Fruit fly (Drosophila melanogaster) whole organism, wandering third instar larva: ENCODE measurements around the gene CG2964.

Experiments used
- Abd-B ChIP-seq: fragments of >200 bp; optimal IDR thresholded peaks from 2 replicates; lab custom pipeline; 2017; ENCODE audit warnings: missing biosample characterization, missing genetic modification characterization
- CG9705 ChIP-seq: fragments of 200-800 bp; sonication (Bioruptor generic); optimal IDR thresholded peaks from 2 replicates; lab custom pipeline; 2018; ENCODE audit warnings: missing biosample characterization, mild to moderate bottlenecking, missing genetic modification characterization
- CrebA ChIP-seq: fragments of 200-800 bp; sonication (Bioruptor generic); optimal IDR thresholded peaks from 2 replicates; lab custom pipeline; 2016; ENCODE audit warnings: missing biosample characterization, mild to moderate bottlenecking, missing genetic modification characterization, borderline replicate concordance
- Dfd ChIP-seq: fragments of >200 bp; optimal IDR thresholded peaks from 2 replicates; lab custom pipeline; 2017; ENCODE audit warnings: missing biosample characterization, missing genetic modification characterization
- Dif ChIP-seq: fragments of 200-275, 200-300 bp; sonication (Bioruptor generic); optimal IDR thresholded peaks from 2 replicates; lab custom pipeline; 2018; ENCODE audit warnings: missing biosample characterization, missing genetic modification characterization; ENCODE audit not compliant: partially characterized antibody
- GATAd ChIP-seq: sonication (Bioruptor generic); optimal IDR thresholded peaks from 2 replicates; lab custom pipeline; 2016; ENCODE audit warnings: missing biosample characterization, missing genetic modification characterization
- HLH106 ChIP-seq: fragments of 200-800 bp; optimal IDR thresholded peaks from 3 replicates; lab custom pipeline; 2019; ENCODE audit warnings: missing biosample characterization, mild to moderate bottlenecking, missing genetic modification characterization, moderate library complexity
- Hnf4 ChIP-seq: fragments of 200-800 bp; sonication (Bioruptor generic); optimal IDR thresholded peaks from 2 replicates; lab custom pipeline; 2016; ENCODE audit warnings: missing biosample characterization, mild to moderate bottlenecking, missing genetic modification characterization
- Hr78 ChIP-seq: fragments of >200 bp; optimal IDR thresholded peaks from 2 replicates; lab custom pipeline; 2017; ENCODE audit warnings: missing biosample characterization, missing genetic modification characterization
- Hr83 ChIP-seq: fragments of 200-300 bp; sonication (Bioruptor generic); optimal IDR thresholded peaks from 2 replicates; lab custom pipeline; 2016; ENCODE audit warnings: missing biosample characterization, mild to moderate bottlenecking, missing genetic modification characterization, moderate library complexity; ENCODE audit not compliant: poor library complexity, severe bottlenecking
- Jra ChIP-seq: sonication (Bioruptor generic); optimal IDR thresholded peaks from 2 replicates; lab custom pipeline; 2016; ENCODE audit warnings: missing biosample characterization, missing genetic modification characterization
- Myc ChIP-seq: fragments of >200 bp; optimal IDR thresholded peaks from 2 replicates; lab custom pipeline; 2017
- N ChIP-seq: fragments of >200 bp; optimal IDR thresholded peaks from 2 replicates; lab custom pipeline; 2018; ENCODE audit warnings: missing biosample characterization, missing external identifiers, missing genetic modification characterization
- OdsH ChIP-seq: fragments of 200-800 bp; sonication (Bioruptor generic); optimal IDR thresholded peaks from 2 replicates; lab custom pipeline; 2016; ENCODE audit warnings: missing biosample characterization, mild to moderate bottlenecking, missing genetic modification characterization
- Rel ChIP-seq, 2 experiments: fragments of 200-800 bp; sonication (Bioruptor generic) in 1 of 2; optimal IDR thresholded peaks; 2 replicates in 1 of 2; 3 replicates in 1 of 2; lab custom pipeline; 2016 to 2019; ENCODE audit warnings: mild to moderate bottlenecking in 2 of 2, missing biosample characterization in 2 of 2, missing genetic modification characterization in 2 of 2, moderate library complexity in 1 of 2
- Sp1 ChIP-seq: fragments of 200-800 bp; sonication (Bioruptor generic); optimal IDR thresholded peaks from 3 replicates; lab custom pipeline; 2019; ENCODE audit warnings: missing biosample characterization, mild to moderate bottlenecking, missing genetic modification characterization, moderate library complexity
- Vsx2 ChIP-seq: fragments of 200-300, 225-300 bp; sonication (Bioruptor generic); optimal IDR thresholded peaks from 2 replicates; lab custom pipeline; 2018; ENCODE audit warnings: missing biosample characterization, missing genetic modification characterization; ENCODE audit not compliant: partially characterized antibody
- br ChIP-seq: fragments of 200-800 bp; sonication (Bioruptor generic); optimal IDR thresholded peaks from 2 replicates; lab custom pipeline; 2016; ENCODE audit warnings: missing biosample characterization, missing genetic modification characterization
- brk ChIP-seq: fragments of 200-800 bp; sonication (Bioruptor generic); optimal IDR thresholded peaks from 2 replicates; lab custom pipeline; 2016; ENCODE audit warnings: missing biosample characterization, mild to moderate bottlenecking, missing genetic modification characterization
- dl ChIP-seq, 2 experiments: fragments of 175-275, 200-275 bp in 1 of 2; fragments of 200-275 bp in 1 of 2; sonication (Bioruptor generic); optimal IDR thresholded peaks; lab custom pipeline; 2018; ENCODE audit warnings: mild to moderate bottlenecking in 2 of 2, missing biosample characterization in 2 of 2, missing genetic modification characterization in 2 of 2, moderate library complexity in 2 of 2; ENCODE audit not compliant: partially characterized antibody in 2 of 2, insufficient read depth in 1 of 2
- dmrt93B ChIP-seq: fragments of 200-800 bp; sonication (Bioruptor generic); optimal IDR thresholded peaks from 2 replicates; lab custom pipeline; 2018; ENCODE audit warnings: missing biosample characterization, mild to moderate bottlenecking, missing genetic modification characterization
- dsf ChIP-seq: sonication (Bioruptor generic); optimal IDR thresholded peaks from 2 replicates; lab custom pipeline; 2016; ENCODE audit warnings: missing biosample characterization, missing genetic modification characterization, borderline replicate concordance
- ey ChIP-seq: fragments of 200-800 bp; sonication (Bioruptor generic); optimal IDR thresholded peaks from 2 replicates; lab custom pipeline; 2016; ENCODE audit warnings: missing biosample characterization, missing genetic modification characterization
- foxo ChIP-seq, 2 experiments: fragments of 200-800 bp; sonication (Bioruptor generic); optimal IDR thresholded peaks; 2 replicates in 1 of 2; 3 replicates in 1 of 2; lab custom pipeline; 2016 to 2017; ENCODE audit warnings: missing biosample characterization in 2 of 2, missing genetic modification characterization in 2 of 2
- fru ChIP-seq: fragments of 200-800 bp; sonication (Bioruptor generic); optimal IDR thresholded peaks from 3 replicates; lab custom pipeline; 2016; ENCODE audit warnings: missing biosample characterization, mild to moderate bottlenecking, missing genetic modification characterization
- h ChIP-seq: fragments of 200-800 bp; sonication (Bioruptor generic); optimal IDR thresholded peaks from 3 replicates; lab custom pipeline; 2016; ENCODE audit warnings: missing biosample characterization, mild to moderate bottlenecking, missing genetic modification characterization
- jim ChIP-seq: fragments of 175-275, 200-325 bp; sonication (Bioruptor generic); optimal IDR thresholded peaks from 2 replicates; lab custom pipeline; 2016; ENCODE audit warnings: missing biosample characterization, mild to moderate bottlenecking, missing genetic modification characterization
- lola ChIP-seq: fragments of >200 bp; optimal IDR thresholded peaks from 2 replicates; lab custom pipeline; 2017; ENCODE audit warnings: missing biosample characterization, missing genetic modification characterization
- psq ChIP-seq: fragments of 200-800 bp; sonication (Bioruptor generic); optimal IDR thresholded peaks from 3 replicates; lab custom pipeline; 2017; ENCODE audit warnings: missing biosample characterization, mild to moderate bottlenecking, missing genetic modification characterization, moderate library complexity
- rgr ChIP-seq: fragments of 200-800 bp; sonication (Bioruptor generic); optimal IDR thresholded peaks from 3 replicates; lab custom pipeline; 2016; ENCODE audit warnings: missing biosample characterization, mild to moderate bottlenecking, missing genetic modification characterization
- sage ChIP-seq: fragments of 200-800 bp; sonication (Bioruptor generic); optimal IDR thresholded peaks from 2 replicates; lab custom pipeline; 2016; ENCODE audit warnings: missing biosample characterization, mild to moderate bottlenecking, missing genetic modification characterization
- sv ChIP-seq: fragments of 200-800 bp; sonication (Bioruptor generic); optimal IDR thresholded peaks from 3 replicates; lab custom pipeline; 2016; ENCODE audit warnings: missing biosample characterization, missing genetic modification characterization
- tai ChIP-seq: sonication (Bioruptor generic); optimal IDR thresholded peaks from 2 replicates; lab custom pipeline; 2016; ENCODE audit warnings: missing biosample characterization, missing genetic modification characterization
- usp ChIP-seq: fragments of >200 bp; optimal IDR thresholded peaks from 2 replicates; lab custom pipeline; 2017; ENCODE audit warnings: missing biosample characterization, missing genetic modification characterization

The CG2964 gene

DNA sequence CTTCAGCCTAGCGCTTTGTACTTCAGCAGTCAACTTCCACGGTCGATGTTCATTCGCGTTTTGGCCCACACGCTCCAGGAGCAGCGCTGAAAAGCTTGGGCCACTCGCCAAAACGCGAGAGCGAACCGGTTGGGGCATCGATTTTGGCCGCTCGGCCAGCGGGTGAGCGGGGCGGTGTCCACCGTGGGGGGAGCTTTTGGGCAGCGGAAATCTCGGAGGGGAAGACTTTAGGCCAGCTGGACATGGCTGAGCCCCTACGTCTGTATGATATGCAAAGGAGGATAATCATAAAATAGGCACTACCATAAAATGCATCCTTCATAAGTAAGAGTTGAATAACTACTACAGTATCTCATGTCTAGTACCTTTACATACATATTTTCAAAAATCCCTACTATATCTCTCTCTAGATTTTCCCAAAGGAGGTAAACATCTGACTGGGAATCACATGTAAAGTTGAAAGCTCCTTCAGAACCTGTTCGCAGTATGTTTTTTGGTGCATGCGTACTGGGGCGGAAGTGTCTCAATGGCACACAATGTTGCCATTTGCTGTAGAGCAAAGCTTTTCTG lies 12.2 kb upstream of the CG2964 start, which contains the start of gene Syt1:
Gene Syt1, minus strand, starts transcription at position 71 of the 570 bp plus-strand sequence.
- no peak for TF ChIP-seq Hr78 (GFP tag; lab: Kevin White, UChicago)
- no peak for TF ChIP-seq Sp1 (GFP tag; lab: Kevin White, UChicago)
- TF ChIP-seq rgr: no peak
- TF ChIP-seq sv (GFP tag; lab: Kevin White, UChicago): no peak
- no peak for TF ChIP-seq dmrt93B (GFP tag; lab: Kevin White, UChicago)
- TF ChIP-seq usp: no peak
- no peak for TF ChIP-seq Hnf4 (GFP tag; lab: Kevin White, UChicago)
- TF ChIP-seq Dfd (GFP tag; lab: Kevin White, UChicago): no peak
- TF ChIP-seq brk: no peak
- TF ChIP-seq Myc (lab: Kevin White, UChicago): no peak
- TF ChIP-seq HLH106 (tag; lab: Kevin White, UChicago): no peak
- no peak for TF ChIP-seq Abd-B
- no peak for TF ChIP-seq dsf
- TF ChIP-seq N (GFP tag; lab: Kevin White, UChicago): no peak
- TF ChIP-seq jim (GFP tag; lab: Kevin White, UChicago): no peak
- TF ChIP-seq GATAd (GFP tag; lab: Kevin White, UChicago): no peak
- no peak for TF ChIP-seq CG9705 (GFP tag; lab: Kevin White, UChicago)
- TF ChIP-seq CrebA (GFP tag; lab: Kevin White, UChicago): no peak

DNA sequence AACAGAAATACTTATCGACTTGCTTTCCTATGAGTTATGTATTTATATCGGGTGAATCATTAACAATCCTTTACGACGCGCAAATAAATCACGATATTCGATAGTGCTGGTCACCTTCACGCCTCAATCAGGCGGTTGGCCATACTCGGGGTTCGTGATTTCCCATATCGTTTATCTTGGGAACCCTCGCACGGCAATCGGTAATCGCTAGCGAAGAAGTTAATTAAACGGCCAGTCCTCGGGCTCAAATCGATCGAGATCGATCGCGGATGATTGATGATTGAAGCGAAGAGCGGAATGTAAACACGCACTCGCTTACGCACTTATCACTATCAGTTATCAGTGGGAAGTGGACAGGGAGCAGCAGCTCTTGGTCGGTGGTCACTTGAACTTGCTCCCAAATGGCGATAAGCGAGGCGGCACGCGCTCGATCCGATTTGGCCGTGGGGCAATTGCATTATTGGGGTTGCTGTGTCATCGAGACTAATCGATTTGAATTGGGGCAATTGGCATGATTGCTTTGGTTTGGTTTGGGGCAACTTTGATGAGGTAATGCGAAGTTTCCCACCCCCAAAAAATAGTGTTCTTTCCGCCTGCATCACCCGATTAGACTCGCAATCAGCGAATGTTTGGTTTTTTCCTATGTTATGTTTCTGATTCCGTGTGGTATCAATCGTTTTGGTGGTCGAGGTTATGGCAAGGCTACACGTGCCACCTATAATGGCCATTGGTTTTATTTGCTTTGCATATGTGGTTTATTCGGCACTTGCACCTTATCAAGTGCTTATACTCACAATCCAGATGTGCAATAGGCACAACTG lies 11.1 kb upstream of the CG2964 start:
- TF ChIP-seq Jra (no peak), Sp1 (GFP tag; lab: Kevin White, UChicago) (no peak), tai (GFP tag; lab: Kevin White, UChicago) (no peak), GATAd (GFP tag; lab: Kevin White, UChicago) (no peak), h (GFP tag; lab: Kevin White, UChicago) (peak; percentile 28)

DNA sequence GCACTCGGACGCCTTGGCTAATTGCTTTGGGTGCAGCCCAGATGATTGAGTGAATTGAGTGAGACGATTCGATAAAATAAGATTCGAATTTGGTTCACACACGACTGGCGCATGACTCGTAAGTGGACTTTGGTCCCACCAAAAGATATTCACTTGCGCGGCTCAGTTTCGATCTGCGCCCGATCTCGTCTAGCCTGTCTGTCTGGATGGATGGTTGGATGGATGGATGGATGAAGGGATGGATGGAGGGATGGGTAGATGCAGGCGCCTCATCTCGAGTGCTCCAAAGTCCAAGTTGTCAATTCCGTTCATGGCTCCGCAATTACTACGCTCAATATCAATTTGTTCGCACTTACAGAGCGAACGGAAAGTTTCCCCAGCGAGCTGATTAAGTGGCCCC lies 9.7 kb upstream of the CG2964 start:
- TF ChIP-seq ey (GFP tag; lab: Kevin White, UChicago) (no peak), tai (GFP tag; lab: Kevin White, UChicago) (no peak), rgr (no peak), foxo (GFP tag; optimal IDR thresholded peaks at IDR 0.05; lab: Kevin White, UChicago) (no peak), Abd-B (no peak), Rel (GFP tag; optimal IDR thresholded peaks at IDR 0.05; lab: Kevin White, UChicago) (no peak), Rel (tag; optimal IDR thresholded peaks at IDR 0.05; lab: Kevin White, UChicago) (no peak), h (GFP tag; lab: Kevin White, UChicago) (no peak), CrebA (GFP tag; lab: Kevin White, UChicago) (no peak), OdsH (no peak), CG9705 (GFP tag; lab: Kevin White, UChicago) (no peak), Jra (no peak), brk (no peak), N (GFP tag; lab: Kevin White, UChicago) (no peak), Vsx2 (GFP tag; lab: Kevin White, UChicago) (no peak), Hr83 (GFP tag; lab: Kevin White, UChicago) (no peak), Hr78 (GFP tag; lab: Kevin White, UChicago) (no peak), Dfd (GFP tag; lab: Kevin White, UChicago) (no peak), fru (no peak), psq (GFP tag; lab: Kevin White, UChicago) (no peak), GATAd (GFP tag; lab: Kevin White, UChicago) (no peak)

DNA sequence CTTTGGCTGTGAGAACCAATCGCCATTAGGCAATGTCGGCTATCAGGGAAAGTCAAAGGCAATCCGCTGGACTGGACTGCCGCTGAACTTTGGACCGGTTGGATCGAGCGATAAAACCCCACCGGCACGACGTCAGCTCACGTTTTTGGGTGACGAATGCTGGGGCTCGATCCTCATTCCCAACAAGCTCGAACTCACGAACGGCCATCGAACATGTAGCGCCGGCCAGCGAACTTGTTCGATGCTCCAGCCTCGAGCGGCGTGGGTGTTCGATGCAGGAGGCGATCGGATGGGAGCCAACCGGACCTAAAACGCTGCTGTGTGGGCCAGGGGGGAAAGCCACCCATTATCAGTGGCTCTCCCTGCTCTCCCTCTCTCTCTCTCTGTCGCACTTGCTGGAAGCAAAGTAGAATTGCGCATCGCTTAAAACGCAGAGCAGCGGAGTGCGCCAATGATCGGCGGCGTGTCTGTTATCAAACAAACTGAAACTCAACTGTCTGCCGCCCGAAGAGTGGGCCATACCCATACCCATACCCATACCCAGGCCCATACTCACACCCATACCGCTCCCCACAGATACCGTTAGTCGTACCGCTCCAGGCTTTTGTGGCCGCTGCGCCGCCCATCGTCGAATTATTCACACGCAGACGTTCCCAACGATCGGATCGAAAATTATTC lies 7.5 kb upstream of the CG2964 start, which contains the start of gene daw:
Gene daw, plus strand, starts transcription at position 628 of the 678 bp plus-strand sequence.
- TF ChIP-seq Hnf4 (GFP tag; lab: Kevin White, UChicago) (peak; percentile 92), Jra (peak; percentile 15), sage (GFP tag; lab: Kevin White, UChicago) (no peak), Sp1 (GFP tag; lab: Kevin White, UChicago) (peak; percentile 20), h (GFP tag; lab: Kevin White, UChicago) (peak; percentile 75), Hr83 (GFP tag; lab: Kevin White, UChicago) (peak; percentile 45), Myc (lab: Kevin White, UChicago) (no peak), GATAd (GFP tag; lab: Kevin White, UChicago) (no peak), psq (GFP tag; lab: Kevin White, UChicago) (no peak), sv (GFP tag; lab: Kevin White, UChicago) (no peak), dl (GFP tag; optimal IDR thresholded peaks at IDR 0.05; lab: Kevin White, UChicago; ENCODE audit: insufficient read depth in 1 of 2, partially characterized antibody in 2 of 2) (peak; percentile 22 to 26), Rel (GFP tag; optimal IDR thresholded peaks at IDR 0.05; lab: Kevin White, UChicago) (peak; percentile 83), Rel (tag; optimal IDR thresholded peaks at IDR 0.05; lab: Kevin White, UChicago) (peak; percentile 90), Dif (GFP tag; lab: Kevin White, UChicago) (peak; percentile 42), CG9705 (GFP tag; lab: Kevin White, UChicago) (no peak), tai (GFP tag; lab: Kevin White, UChicago) (no peak), usp (no peak), lola (GFP tag; lab: Kevin White, UChicago) (no peak), HLH106 (tag; lab: Kevin White, UChicago) (peak; percentile 3), N (GFP tag; lab: Kevin White, UChicago) (no peak), foxo (GFP tag; optimal IDR thresholded peaks at IDR 0.05; lab: Kevin White, UChicago) (peak in 1 of 2 experiments; percentile 18), Vsx2 (GFP tag; lab: Kevin White, UChicago) (no peak), OdsH (peak; percentile 15), CrebA (GFP tag; lab: Kevin White, UChicago) (peak; percentile 85), rgr (no peak), br (peak; percentile 16)
